Fruit fly (Drosophila melanogaster) whole organism, adult: ENCODE data around the gene CG43062.

ENCODE experiments used
- CG11617 ChIP-seq: fragments of 200-800 bp; sonication (Bioruptor generic); optimal IDR thresholded peaks from 2 replicates; lab custom pipeline; 2017; ENCODE audit warnings: mild to moderate bottlenecking, missing biosample characterization, missing genetic modification reagents, missing genetic modification characterization
- CG12768 ChIP-seq: fragments of 200-800 bp; sonication (Bioruptor generic); optimal IDR thresholded peaks from 2 replicates; lab custom pipeline; 2017; ENCODE audit warnings: missing biosample characterization, missing genetic modification characterization, mild to moderate bottlenecking, moderate library complexity, missing genetic modification reagents
- CG14711 ChIP-seq: fragments of 200-800 bp; sonication (Bioruptor generic); optimal IDR thresholded peaks from 2 replicates; lab custom pipeline; 2018; ENCODE audit warnings: missing biosample characterization, mild to moderate bottlenecking, missing genetic modification characterization, moderate library complexity
- CG1620 ChIP-seq: fragments of 200-800 bp; sonication (Bioruptor generic); optimal IDR thresholded peaks from 2 replicates; lab custom pipeline; 2016; ENCODE audit warnings: missing biosample characterization, missing genetic modification characterization
- CG33017 ChIP-seq: fragments of 200-800 bp; sonication (Bioruptor generic); optimal IDR thresholded peaks from 2 replicates; lab custom pipeline; 2018; ENCODE audit warnings: missing biosample characterization, mild to moderate bottlenecking, missing genetic modification characterization, moderate library complexity
- CG5204 ChIP-seq: fragments of 200-800 bp; sonication (Bioruptor generic); optimal IDR thresholded peaks from 2 replicates; lab custom pipeline; 2016; ENCODE audit warnings: missing biosample characterization, missing genetic modification characterization
- CG7045 ChIP-seq: fragments of 200-800 bp; sonication (Bioruptor generic); optimal IDR thresholded peaks from 2 replicates; lab custom pipeline; 2017; ENCODE audit warnings: missing biosample characterization, mild to moderate bottlenecking, missing genetic modification characterization
- CG7101 ChIP-seq: fragments of 200-800 bp; sonication (Bioruptor generic); optimal IDR thresholded peaks from 2 replicates; lab custom pipeline; 2018; ENCODE audit warnings: missing biosample characterization, mild to moderate bottlenecking, missing genetic modification characterization, moderate library complexity
- Clk ChIP-seq: fragments of 200-800 bp; sonication (Bioruptor generic); optimal IDR thresholded peaks from 2 replicates; lab custom pipeline; 2017; ENCODE audit warnings: missing biosample characterization, missing genetic modification characterization
- Crg-1 ChIP-seq: fragments of 200-800 bp; sonication (Bioruptor generic); optimal IDR thresholded peaks from 2 replicates; lab custom pipeline; 2016; ENCODE audit warnings: missing biosample characterization, missing genetic modification characterization
- Hr96 ChIP-seq: fragments of 200-800 bp; sonication (Bioruptor generic); optimal IDR thresholded peaks from 2 replicates; lab custom pipeline; 2016; ENCODE audit warnings: missing biosample characterization, missing genetic modification characterization
- Mnt ChIP-seq: fragments of 200-800 bp; sonication (Bioruptor generic); optimal IDR thresholded peaks from 2 replicates; lab custom pipeline; 2016; ENCODE audit warnings: missing biosample characterization, mild to moderate bottlenecking, missing genetic modification characterization
- bab1 ChIP-seq: fragments of 200-800 bp; sonication (Bioruptor generic); optimal IDR thresholded peaks from 3 replicates; lab custom pipeline; 2019; ENCODE audit warnings: missing biosample characterization, mild to moderate bottlenecking, missing genetic modification characterization, moderate library complexity
- cic ChIP-seq: fragments of 200-800 bp; sonication (Bioruptor generic); optimal IDR thresholded peaks from 2 replicates; lab custom pipeline; 2017; ENCODE audit warnings: missing biosample characterization, mild to moderate bottlenecking, missing genetic modification characterization, moderate library complexity
- cnc ChIP-seq, 2 experiments: fragments of >200 bp; optimal IDR thresholded peaks; 2 replicates each; lab custom pipeline; 2017
- kay ChIP-seq: fragments of 200-800 bp; sonication (Bioruptor generic); peaks from one replicate; lab custom pipeline; 2016; ENCODE audit warnings: missing biosample characterization, missing genetic modification characterization, borderline replicate concordance
- ovo ChIP-seq: fragments of 200-800 bp; sonication (Bioruptor generic); optimal IDR thresholded peaks from 2 replicates; lab custom pipeline; 2016; ENCODE audit warnings: missing biosample characterization, missing genetic modification characterization
- pad ChIP-seq: fragments of 200-800 bp; sonication (Bioruptor generic); optimal IDR thresholded peaks from 3 replicates; lab custom pipeline; 2017; ENCODE audit warnings: missing biosample characterization, missing genetic modification characterization, mild to moderate bottlenecking, moderate library complexity, missing genetic modification reagents
- tj ChIP-seq: fragments of 200-800 bp; sonication (Bioruptor generic); optimal IDR thresholded peaks from 3 replicates; lab custom pipeline; 2017; ENCODE audit warnings: missing biosample characterization, mild to moderate bottlenecking, missing genetic modification characterization, moderate library complexity
- toe ChIP-seq: fragments of 200-800 bp; sonication (Bioruptor generic); optimal IDR thresholded peaks from 2 replicates; lab custom pipeline; 2016; ENCODE audit warnings: missing biosample characterization, missing genetic modification characterization

Gene CG43062

DNA sequence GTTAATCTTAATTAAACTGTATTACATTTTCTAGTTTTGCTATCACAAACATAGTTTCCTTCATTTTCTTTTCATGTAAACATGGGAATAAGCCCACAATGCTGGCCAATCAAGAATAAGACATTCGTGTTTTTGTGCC, at the start of gene CG43062:
CG43062 (plus strand) TSS at position 40 of the 139 bp plus-strand sequence.
- TF ChIP-seq kay (GFP tag; lab: Kevin White, UChicago) (no peak), tj (GFP tag; lab: Kevin White, UChicago) (no peak), CG7101 (tag; lab: Kevin White, UChicago) (no peak), ovo (GFP tag; lab: Kevin White, UChicago) (no peak), CG5204 (GFP tag; lab: Kevin White, UChicago) (no peak), bab1 (GFP tag; lab: Kevin White, UChicago) (no peak), Crg-1 (GFP tag; lab: Kevin White, UChicago) (no peak), toe (no peak), CG11617 (GFP tag; lab: Kevin White, UChicago) (no peak), CG14711 (tag; lab: Kevin White, UChicago) (no peak), cnc (optimal IDR thresholded peaks at IDR 0.05; lab: Kevin White, UChicago) (no peak), CG12768 (GFP tag; lab: Kevin White, UChicago) (no peak), cic (GFP tag; lab: Kevin White, UChicago) (no peak), CG7045 (no peak), Mnt (GFP tag; lab: Kevin White, UChicago) (no peak)

DNA sequence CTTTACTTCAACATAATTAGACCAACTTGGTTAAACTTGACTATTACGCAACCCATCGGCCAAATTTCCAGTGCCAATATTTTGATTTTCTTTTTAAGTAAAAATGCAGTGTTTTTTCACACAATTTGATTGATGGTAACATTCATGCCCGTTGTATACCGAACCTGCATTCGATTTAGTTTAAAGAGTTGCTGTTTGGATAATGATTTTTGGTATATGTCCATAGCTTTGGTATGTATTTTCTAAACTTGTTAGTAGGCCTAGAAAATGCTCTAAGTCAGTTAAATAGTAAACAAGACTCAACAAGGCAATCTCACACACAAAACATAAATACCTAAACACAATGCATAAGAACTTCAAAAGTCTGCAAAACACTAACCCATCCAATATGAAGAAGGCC, 46.4 kb upstream of the CG43062 start, which contains the start of gene I-t:
I-t (plus strand) TSS at position 301 of the 400 bp plus-strand sequence.
- TF ChIP-seq pad (GFP tag; lab: Kevin White, UChicago) (no peak), cnc (optimal IDR thresholded peaks at IDR 0.05; lab: Kevin White, UChicago) (no peak), CG33017 (no peak), toe (no peak), kay (GFP tag; lab: Kevin White, UChicago) (no peak), CG1620 (no peak), CG14711 (tag; lab: Kevin White, UChicago) (no peak), Clk (GFP tag; lab: Kevin White, UChicago) (no peak), CG7045 (no peak), cic (GFP tag; lab: Kevin White, UChicago) (no peak), Mnt (GFP tag; lab: Kevin White, UChicago) (no peak), Crg-1 (GFP tag; lab: Kevin White, UChicago) (no peak)

DNA sequence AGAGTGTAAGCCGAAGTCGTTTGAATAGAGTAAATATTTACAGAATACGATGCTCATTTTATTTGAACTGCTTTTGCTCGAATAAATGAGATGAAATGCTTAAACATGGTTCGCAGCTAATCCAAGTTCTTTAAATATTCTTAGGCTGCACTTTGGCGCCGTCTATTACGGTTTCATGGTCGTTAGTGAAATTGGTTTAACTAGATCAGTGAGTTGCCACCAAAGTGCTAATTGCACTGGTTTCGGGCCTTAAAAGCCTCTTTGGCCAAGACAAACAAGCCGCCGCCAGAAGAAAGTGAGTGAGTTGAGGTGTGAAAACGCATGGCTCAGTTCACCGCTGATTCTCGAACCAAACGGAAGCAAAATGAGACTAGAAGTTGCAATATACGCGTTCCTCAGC, 38.8 kb upstream of the CG43062 start, which contains the start of gene CG14720:
CG14720 (plus strand) TSS at position 301 of the 400 bp plus-strand sequence.
- TF ChIP-seq CG5204 (GFP tag; lab: Kevin White, UChicago) (no peak), cnc (optimal IDR thresholded peaks at IDR 0.05; lab: Kevin White, UChicago) (no peak)

DNA sequence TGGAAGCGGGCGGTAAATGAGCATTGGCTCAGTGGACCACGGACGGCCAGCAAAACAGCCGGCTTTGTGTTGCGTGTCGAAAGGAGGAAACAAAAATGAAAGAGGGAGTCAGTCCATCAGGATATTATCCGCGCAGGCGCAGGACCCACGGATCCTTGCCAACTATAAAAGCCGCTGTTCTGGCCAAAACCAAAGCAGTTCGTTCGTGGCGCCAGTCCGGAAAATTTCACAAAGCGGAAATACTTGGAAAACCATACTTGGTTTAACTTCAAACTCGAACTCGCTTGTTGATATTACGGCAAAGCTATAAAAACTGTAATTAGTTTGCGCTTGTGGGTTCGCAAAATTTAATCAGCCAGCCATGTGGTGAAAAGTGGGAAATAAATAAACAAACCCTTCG, 28.5 kb upstream of the CG43062 start, which contains the start of gene CG12594:
CG12594 (plus strand) TSS at position 142 of the 400 bp plus-strand sequence.
- TF ChIP-seq CG12768 (GFP tag; lab: Kevin White, UChicago) (no peak), CG5204 (GFP tag; lab: Kevin White, UChicago) (no peak), Crg-1 (GFP tag; lab: Kevin White, UChicago) (no peak), ovo (GFP tag; lab: Kevin White, UChicago) (no peak), kay (GFP tag; lab: Kevin White, UChicago) (no peak), CG1620 (no peak), Hr96 (GFP tag; lab: Kevin White, UChicago) (no peak)

DNA sequence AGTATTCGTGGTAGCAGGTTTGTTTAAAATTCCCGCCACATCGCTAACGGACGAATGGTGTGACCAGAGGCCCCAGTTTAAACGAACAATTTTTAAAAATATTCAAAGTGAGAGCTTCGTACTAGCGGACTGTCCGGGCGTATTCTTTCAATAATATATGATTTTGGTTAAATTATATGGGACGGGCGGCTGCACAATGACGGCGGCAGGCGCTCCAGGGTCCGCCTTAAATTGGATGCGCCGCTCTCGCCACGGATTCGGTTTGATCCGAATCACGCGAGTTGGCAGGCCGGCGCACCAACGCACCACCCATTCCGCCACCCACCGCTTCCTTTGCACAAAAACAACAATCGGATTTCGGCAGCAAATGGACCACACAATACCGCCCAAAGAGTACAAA, 14.8 kb upstream of the CG43062 start, which contains the start of gene CG14721:
CG14721 (plus strand) TSS at position 111 of the 400 bp plus-strand sequence.
- TF ChIP-seq bab1 (GFP tag; lab: Kevin White, UChicago) (peak; percentile 61), Mnt (GFP tag; lab: Kevin White, UChicago) (peak; percentile 50), CG11617 (GFP tag; lab: Kevin White, UChicago) (peak; percentile 14), CG5204 (GFP tag; lab: Kevin White, UChicago) (no peak), CG7045 (peak; percentile 4), CG33017 (no peak), CG12768 (GFP tag; lab: Kevin White, UChicago) (no peak), CG1620 (peak; percentile 5), CG14711 (tag; lab: Kevin White, UChicago) (peak; percentile 7), CG7101 (tag; lab: Kevin White, UChicago) (no peak)

DNA sequence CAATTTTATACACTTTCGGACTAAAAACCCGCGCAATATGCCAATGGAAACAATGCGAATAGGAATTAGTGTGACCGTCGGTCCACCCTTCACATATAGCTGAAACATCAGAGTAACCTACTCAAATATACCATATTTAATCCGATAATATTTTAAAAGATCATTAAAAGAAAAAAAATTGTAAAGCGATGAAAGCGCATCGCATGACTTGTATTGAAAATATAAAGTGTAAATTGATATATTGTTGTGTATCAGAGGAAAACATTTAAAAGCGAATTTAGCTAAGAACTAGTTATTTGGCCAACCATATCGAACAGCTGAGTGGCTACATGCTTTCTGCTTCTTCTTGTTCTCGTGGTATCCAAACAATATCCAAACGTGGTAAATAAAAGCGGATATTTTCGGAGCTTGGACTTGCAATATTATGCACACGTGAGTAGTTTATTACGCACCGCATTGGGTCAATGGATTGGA, 8.4 kb upstream of the CG43062 start, which contains the start of the genes Blm and CG14722:
Blm (minus strand) TSS at position 54 of the 474 bp plus-strand sequence.
CG14722 (plus strand) TSS at position 161 of the 474 bp plus-strand sequence.
- TF ChIP-seq CG7045 (no peak), pad (GFP tag; lab: Kevin White, UChicago) (no peak), CG12768 (GFP tag; lab: Kevin White, UChicago) (no peak), cic (GFP tag; lab: Kevin White, UChicago) (no peak), CG11617 (GFP tag; lab: Kevin White, UChicago) (peak; percentile 10), Crg-1 (GFP tag; lab: Kevin White, UChicago) (no peak), Clk (GFP tag; lab: Kevin White, UChicago) (no peak), CG7101 (tag; lab: Kevin White, UChicago) (no peak), CG14711 (tag; lab: Kevin White, UChicago) (peak; percentile 28), bab1 (GFP tag; lab: Kevin White, UChicago) (peak; percentile 60), Hr96 (GFP tag; lab: Kevin White, UChicago) (no peak), ovo (GFP tag; lab: Kevin White, UChicago) (no peak), kay (GFP tag; lab: Kevin White, UChicago) (no peak), CG1620 (peak; percentile 28), CG5204 (GFP tag; lab: Kevin White, UChicago) (no peak), Mnt (GFP tag; lab: Kevin White, UChicago) (peak; percentile 64), CG33017 (no peak)
